Fruit fly (Drosophila melanogaster) whole organism, embryonic: Measurements from ENCODE around the gene CG34296.

ENCODE experiments used
- Abd-B ChIP-seq: fragments of 200-800 bp; sonication (Bioruptor generic); optimal IDR thresholded peaks from 2 replicates; lab custom pipeline; 2018; ENCODE audit warnings: missing biosample characterization, mild to moderate bottlenecking, missing genetic modification characterization, moderate library complexity
- CG10565 ChIP-seq: fragments of 200-800 bp; sonication (Bioruptor generic); optimal IDR thresholded peaks from 3 replicates; lab custom pipeline; 2016; ENCODE audit warnings: missing biosample characterization, mild to moderate bottlenecking, missing genetic modification characterization
- CG10979 ChIP-seq: fragments of 200-800 bp; sonication (Bioruptor generic); optimal IDR thresholded peaks from 2 replicates; lab custom pipeline; 2018; ENCODE audit warnings: missing biosample characterization, mild to moderate bottlenecking, missing genetic modification characterization, moderate library complexity
- CG11456 ChIP-seq: fragments of 200-800 bp; sonication (Bioruptor generic); IDR thresholded peaks from 3 replicates; pipeline ENCODE4 v1.3.6; 2022; ENCODE audit warnings: missing biosample characterization, missing genetic modification characterization
- CG12942 ChIP-seq: fragments of 200-800 bp; sonication (Bioruptor generic); optimal IDR thresholded peaks from 3 replicates; lab custom pipeline; 2016; ENCODE audit warnings: missing biosample characterization, missing genetic modification characterization
- CG13123 ChIP-seq: fragments of 200-800 bp; sonication (Bioruptor generic); optimal IDR thresholded peaks from 2 replicates; lab custom pipeline; 2016; ENCODE audit warnings: missing biosample characterization, missing genetic modification characterization
- CG14050 ChIP-seq: fragments of 200-800 bp; sonication (Bioruptor generic); IDR thresholded peaks from 3 replicates; pipeline ENCODE4 v1.3.6; 2022; ENCODE audit warnings: missing biosample characterization, missing genetic modification characterization
- CG14860 ChIP-seq: fragments of 200-800 bp; sonication (Bioruptor generic); IDR thresholded peaks from 3 replicates; pipeline ENCODE4 v1.3.6; 2022; ENCODE audit warnings: missing biosample characterization, missing genetic modification characterization; ENCODE audit not compliant: partially characterized antibody
- CG15011 ChIP-seq: fragments of 200-800 bp; sonication (Bioruptor generic); optimal IDR thresholded peaks from 3 replicates; lab custom pipeline; 2018; ENCODE audit warnings: missing biosample characterization, mild to moderate bottlenecking, missing genetic modification characterization
- CG15269 ChIP-seq: fragments of 200-800 bp; sonication (Bioruptor generic); optimal IDR thresholded peaks from 2 replicates; lab custom pipeline; 2018; ENCODE audit warnings: missing biosample characterization, mild to moderate bottlenecking, missing genetic modification characterization, moderate library complexity
- CG17612 ChIP-seq: fragments of 200-800 bp; sonication (Bioruptor generic); IDR thresholded peaks from 2 replicates; pipeline ENCODE4 v1.3.6; 2022; ENCODE audit warnings: missing biosample characterization, missing genetic modification characterization
- CG2678 ChIP-seq: fragments of 200-800 bp; sonication (Bioruptor generic); optimal IDR thresholded peaks from 3 replicates; lab custom pipeline; 2019; ENCODE audit warnings: missing biosample characterization, mild to moderate bottlenecking, missing genetic modification characterization, moderate library complexity
- CG2712 ChIP-seq: fragments of 200-800 bp; optimal IDR thresholded peaks from 3 replicates; lab custom pipeline; 2019; ENCODE audit warnings: missing biosample characterization, mild to moderate bottlenecking, missing genetic modification characterization, moderate library complexity
- CG3407 ChIP-seq: fragments of 200-800 bp; sonication (Bioruptor generic); optimal IDR thresholded peaks from 2 replicates; lab custom pipeline; 2018; ENCODE audit warnings: missing biosample characterization, mild to moderate bottlenecking, missing genetic modification characterization
- CG4617 ChIP-seq: fragments of 200-800 bp; sonication (Bioruptor generic); optimal IDR thresholded peaks from 3 replicates; lab custom pipeline; 2016; ENCODE audit warnings: missing biosample characterization, missing genetic modification characterization, borderline replicate concordance
- CG8089 ChIP-seq: fragments of 200-800 bp; sonication (Bioruptor generic); optimal IDR thresholded peaks from 3 replicates; lab custom pipeline; 2016; ENCODE audit warnings: missing biosample characterization, missing genetic modification characterization
- CG8478 ChIP-seq: fragments of >200 bp; optimal IDR thresholded peaks from 2 replicates; lab custom pipeline; 2018
- CHES-1-like ChIP-seq: fragments of 200-800 bp; sonication (Bioruptor generic); optimal IDR thresholded peaks from 2 replicates; lab custom pipeline; 2016; ENCODE audit warnings: missing biosample characterization, missing genetic modification characterization
- CTCF ChIP-seq: fragments of 200-800 bp; sonication (Bioruptor generic); optimal IDR thresholded peaks from 2 replicates; lab custom pipeline; 2017; ENCODE audit warnings: missing biosample characterization, mild to moderate bottlenecking, missing genetic modification characterization, moderate library complexity
- Dad ChIP-seq: fragments of 200-800 bp; sonication (Bioruptor generic); optimal IDR thresholded peaks from 3 replicates; lab custom pipeline; 2016; ENCODE audit warnings: missing biosample characterization, missing genetic modification characterization
- Dfd ChIP-seq, 2 experiments: fragments of >200 bp; optimal IDR thresholded peaks; 2 replicates each; lab custom pipeline; 2017; ENCODE audit warnings: missing biosample characterization in 2 of 2, missing genetic modification characterization in 2 of 2
- Doc3 ChIP-seq: fragments of 200-800 bp; sonication (Bioruptor generic); IDR thresholded peaks from 3 replicates; pipeline ENCODE4 v1.3.6; 2022; ENCODE audit warnings: missing biosample characterization, missing genetic modification characterization; ENCODE audit not compliant: partially characterized antibody
- Mes4 ChIP-seq: fragments of 200-800 bp; sonication (Bioruptor generic); optimal IDR thresholded peaks from 2 replicates; lab custom pipeline; 2016; ENCODE audit warnings: missing biosample characterization, missing genetic modification characterization
- NFAT ChIP-seq: fragments of 200-800 bp; sonication (Bioruptor generic); IDR thresholded peaks from 2 replicates; pipeline ENCODE4 v1.3.6; 2022; ENCODE audit warnings: missing biosample characterization, missing genetic modification characterization
- NfI ChIP-seq: fragments of 200-800 bp; sonication (Bioruptor generic); optimal IDR thresholded peaks from 3 replicates; lab custom pipeline; 2018; ENCODE audit warnings: missing biosample characterization, mild to moderate bottlenecking, missing genetic modification characterization, moderate library complexity
- Oli ChIP-seq: fragments of 200-800 bp; sonication (Bioruptor generic); optimal IDR thresholded peaks from 2 replicates; lab custom pipeline; 2018; ENCODE audit warnings: missing biosample characterization, mild to moderate bottlenecking, missing genetic modification characterization, moderate library complexity
- Ssrp ChIP-seq: fragments of 200-800 bp; sonication (Bioruptor generic); optimal IDR thresholded peaks from 2 replicates; lab custom pipeline; 2018; ENCODE audit warnings: missing biosample characterization, mild to moderate bottlenecking, missing genetic modification characterization, moderate library complexity
- Vsx1 ChIP-seq: fragments of 200-800 bp; sonication (Bioruptor generic); optimal IDR thresholded peaks from 2 replicates; lab custom pipeline; 2017; ENCODE audit warnings: missing biosample characterization, mild to moderate bottlenecking, missing genetic modification characterization, missing genetic modification reagents
- cas ChIP-seq: fragments of 200-800 bp; sonication (Bioruptor generic); IDR thresholded peaks from 2 replicates; pipeline ENCODE4 v1.3.6; 2022; ENCODE audit warnings: missing biosample characterization, missing genetic modification characterization
- chm ChIP-seq: fragments of 200-800 bp; sonication (Bioruptor generic); IDR thresholded peaks from 2 replicates; pipeline ENCODE4 v1.3.6; 2022; ENCODE audit warnings: missing biosample characterization, missing genetic modification characterization
- ci ChIP-seq: fragments of 200-800 bp; sonication (Bioruptor generic); IDR thresholded peaks from 3 replicates; pipeline ENCODE4 v1.3.6; 2022; ENCODE audit warnings: missing biosample characterization, missing genetic modification characterization
- crc ChIP-seq: fragments of 200-800 bp; sonication (Bioruptor generic); optimal IDR thresholded peaks from 2 replicates; lab custom pipeline; 2016; ENCODE audit warnings: missing biosample characterization, missing genetic modification characterization
- dm ChIP-seq: fragments of 200-800 bp; sonication (Bioruptor generic); optimal IDR thresholded peaks from 3 replicates; lab custom pipeline; 2016; ENCODE audit warnings: missing biosample characterization, missing genetic modification characterization
- dpn ChIP-seq, 2 experiments: fragments of 200-800 bp; sonication (Bioruptor generic); optimal IDR thresholded peaks; 3 replicates each; lab custom pipeline; 2016; ENCODE audit warnings: missing biosample characterization in 2 of 2, missing genetic modification characterization in 2 of 2
- dysf ChIP-seq: fragments of 200-800 bp; sonication (Bioruptor generic); IDR thresholded peaks from 3 replicates; pipeline ENCODE4 v1.3.6; 2022; ENCODE audit warnings: missing biosample characterization, missing genetic modification characterization
- en ChIP-seq: fragments of 200-800 bp; sonication (Bioruptor generic); optimal IDR thresholded peaks from 2 replicates; lab custom pipeline; 2016; ENCODE audit warnings: missing biosample characterization, missing genetic modification characterization
- fu2 ChIP-seq: fragments of 200-800 bp; sonication (Bioruptor generic); optimal IDR thresholded peaks from 2 replicates; lab custom pipeline; 2016; ENCODE audit warnings: missing biosample characterization, missing genetic modification characterization
- her ChIP-seq: fragments of 200-800 bp; sonication (Bioruptor generic); optimal IDR thresholded peaks from 2 replicates; lab custom pipeline; 2016; ENCODE audit warnings: missing biosample characterization, missing genetic modification characterization
- insv ChIP-seq, 2 experiments: fragments of 200-800 bp; sonication (Bioruptor generic); optimal IDR thresholded peaks; 3 replicates each; lab custom pipeline; 2016 to 2018; ENCODE audit warnings: missing biosample characterization in 2 of 2, missing genetic modification characterization in 2 of 2
- inv ChIP-seq: fragments of 200-800 bp; sonication (Bioruptor generic); IDR thresholded peaks from 2 replicates; pipeline ENCODE4 v1.3.6; 2022; ENCODE audit warnings: missing biosample characterization, missing genetic modification characterization; ENCODE audit not compliant: partially characterized antibody
- jigr1 ChIP-seq: fragments of 200-800 bp; sonication (Bioruptor generic); IDR thresholded peaks from 3 replicates; pipeline ENCODE4 v1.3.6; 2022; ENCODE audit warnings: missing biosample characterization, missing genetic modification characterization
- ken ChIP-seq: fragments of 200-800 bp; sonication (Bioruptor generic); IDR thresholded peaks from 3 replicates; pipeline ENCODE4 v1.3.6; 2022; ENCODE audit warnings: missing biosample characterization, missing genetic modification characterization
- lola ChIP-seq, 3 experiments: fragments of >200 bp in 2 of 3; fragments of 200-800 bp in 1 of 3; sonication (Bioruptor generic) in 1 of 3; optimal IDR thresholded peaks; 2 replicates each; lab custom pipeline; 2017 to 2019; ENCODE audit warnings: missing biosample characterization in 3 of 3, missing genetic modification characterization in 3 of 3, mild to moderate bottlenecking in 1 of 3, moderate library complexity in 1 of 3
- otp ChIP-seq: fragments of 200-800 bp; sonication (Bioruptor generic); IDR thresholded peaks from 3 replicates; pipeline ENCODE4, ENCODE4 v1.3.6; 2022; ENCODE audit warnings: missing biosample characterization, missing genetic modification characterization
- peb ChIP-seq: fragments of 200-800 bp; sonication (Bioruptor generic); IDR thresholded peaks from 2 replicates; pipeline ENCODE4 v1.3.6; 2022; ENCODE audit warnings: missing biosample characterization, missing genetic modification characterization
- psq ChIP-seq: fragments of 200-800 bp; sonication (Bioruptor generic); optimal IDR thresholded peaks from 2 replicates; lab custom pipeline; 2017; ENCODE audit warnings: missing biosample characterization, missing genetic modification characterization
- row ChIP-seq: fragments of 200-800 bp; sonication (Bioruptor generic); IDR thresholded peaks from 3 replicates; pipeline ENCODE4 v1.3.6; 2022; ENCODE audit warnings: missing biosample characterization, missing genetic modification characterization
- tgo ChIP-seq: fragments of 200-800 bp; sonication (Bioruptor generic); IDR thresholded peaks from 3 replicates; pipeline ENCODE4 v1.3.6; 2022; ENCODE audit warnings: missing biosample characterization, missing genetic modification characterization
- tio ChIP-seq: fragments of 200-800 bp; sonication (Bioruptor generic); optimal IDR thresholded peaks from 2 replicates; lab custom pipeline; 2017; ENCODE audit warnings: missing biosample characterization, missing genetic modification characterization, inconsistent platforms
- trh ChIP-seq: fragments of 200-800 bp; sonication (Bioruptor generic); optimal IDR thresholded peaks from 2 replicates; lab custom pipeline; 2016; ENCODE audit warnings: missing biosample characterization, missing genetic modification characterization
- unpg ChIP-seq: fragments of 200-800 bp; sonication (Bioruptor generic); optimal IDR thresholded peaks from 3 replicates; lab custom pipeline; 2018; ENCODE audit warnings: missing biosample characterization, mild to moderate bottlenecking, missing genetic modification characterization, moderate library complexity
- z ChIP-seq: fragments of 200-800 bp; sonication (Bioruptor generic); IDR thresholded peaks from 3 replicates; pipeline ENCODE4 v1.3.6; 2022; ENCODE audit warnings: missing biosample characterization, missing genetic modification characterization
- zfh2 ChIP-seq: fragments of 200-800 bp; sonication (Bioruptor generic); optimal IDR thresholded peaks from 2 replicates; lab custom pipeline; 2016; ENCODE audit warnings: missing biosample characterization, missing genetic modification characterization

CG34296 gene

dm6 chr3R:29711434-29711833, 10.9 kb upstream of the CG34296 start (continued):
- TF ChIP-seq Dad: no peak
- TF ChIP-seq unpg: no peak
- TF ChIP-seq z (GFP tag; lab: Robert Waterston, UW): no peak
- TF ChIP-seq CG15269: no peak
- no peak for TF ChIP-seq insv (GFP tag; optimal IDR thresholded peaks at IDR 0.05; lab: Kevin White, UChicago)
- peak in 1 of 3 experiments; percentile 41 for TF ChIP-seq lola (GFP tag; optimal IDR thresholded peaks at IDR 0.05; lab: Kevin White, UChicago)
- peak; percentile 18 for TF ChIP-seq Oli
- TF ChIP-seq Vsx1 (GFP tag; lab: Kevin White, UChicago): no peak
- no peak for TF ChIP-seq CG17612 (GFP tag; lab: Robert Waterston, UW)
- TF ChIP-seq CTCF (GFP tag; lab: Kevin White, UChicago): no peak
- no peak for TF ChIP-seq CG3407
- no peak for TF ChIP-seq crc (GFP tag; lab: Kevin White, UChicago)
- no peak for TF ChIP-seq CG10565 (GFP tag; lab: Kevin White, UChicago)
- no peak for TF ChIP-seq CG8478 (lab: Kevin White, UChicago)
- no peak for TF ChIP-seq her (GFP tag; lab: Kevin White, UChicago)
- no peak for TF ChIP-seq fu2 (GFP tag; lab: Kevin White, UChicago)
- no peak for TF ChIP-seq Mes4
- TF ChIP-seq CHES-1-like (GFP tag; lab: Kevin White, UChicago): no peak
- no peak for TF ChIP-seq inv (GFP tag; lab: Robert Waterston, UW)
- TF ChIP-seq Doc3 (GFP tag; lab: Robert Waterston, UW): no peak
- 0 out of 3 replicates have a peak, but pooled peaks have one; percentile 7 for TF ChIP-seq otp
- no peak for TF ChIP-seq CG12942 (GFP tag; lab: Kevin White, UChicago)
- TF ChIP-seq peb (GFP tag; lab: Robert Waterston, UW): no peak
- TF ChIP-seq cas (GFP tag; lab: Robert Waterston, UW): no peak
- TF ChIP-seq dpn (GFP tag; optimal IDR thresholded peaks at IDR 0.05; lab: Kevin White, UChicago): no peak
- TF ChIP-seq row (GFP tag; lab: Robert Waterston, UW): peak; percentile 35; the same call in 2 of the 3 replicates
- TF ChIP-seq NFAT: no peak
- TF ChIP-seq CG11456 (GFP tag; lab: Robert Waterston, UW): no peak
- TF ChIP-seq jigr1 (GFP tag; lab: Robert Waterston, UW): no peak
- TF ChIP-seq CG14860: no peak
- TF ChIP-seq tgo (GFP tag; lab: Robert Waterston, UW): no peak
- no peak for TF ChIP-seq CG2678 (tag; lab: Kevin White, UChicago)
- TF ChIP-seq ci (GFP tag; lab: Robert Waterston, UW): peak; percentile 62; the same call in 2 of the 3 replicates
- no peak for TF ChIP-seq CG8089 (GFP tag; lab: Kevin White, UChicago)
- TF ChIP-seq Ssrp (tag; lab: Kevin White, UChicago): no peak
- peak; percentile 14 for TF ChIP-seq Abd-B (GFP tag; lab: Kevin White, UChicago)
- TF ChIP-seq zfh2 (GFP tag; lab: Kevin White, UChicago): no peak
- peak; percentile 14 for TF ChIP-seq CG2712 (tag; lab: Kevin White, UChicago)
- no peak for TF ChIP-seq trh (GFP tag; lab: Kevin White, UChicago)
- no peak for TF ChIP-seq en
- no peak for TF ChIP-seq tio (GFP tag; lab: Kevin White, UChicago)
- TF ChIP-seq chm (GFP tag; lab: Robert Waterston, UW): no peak
- no peak for TF ChIP-seq CG15011 (GFP tag; lab: Kevin White, UChicago)
- TF ChIP-seq ken (GFP tag; lab: Robert Waterston, UW): no peak
- 0 out of 3 replicates have a peak, but pooled peaks have one; percentile 41 for TF ChIP-seq dysf (GFP tag; lab: Robert Waterston, UW)
- TF ChIP-seq CG4617 (GFP tag; lab: Kevin White, UChicago): no peak
- TF ChIP-seq CG14050 (GFP tag; lab: Robert Waterston, UW): no peak
- TF ChIP-seq CG13123 (GFP tag; lab: Kevin White, UChicago): no peak
- no peak for TF ChIP-seq Dfd (GFP tag; optimal IDR thresholded peaks at IDR 0.05; lab: Kevin White, UChicago)
- TF ChIP-seq dm (GFP tag; lab: Kevin White, UChicago): no peak
- TF ChIP-seq NfI (GFP tag; lab: Kevin White, UChicago): no peak
- TF ChIP-seq CG10979 (tag; lab: Kevin White, UChicago): peak; percentile 11
- no peak for TF ChIP-seq psq (GFP tag; lab: Kevin White, UChicago)
